Worm (Caenorhabditis elegans): ENCODE data around the gene imph-1.

DNA sequence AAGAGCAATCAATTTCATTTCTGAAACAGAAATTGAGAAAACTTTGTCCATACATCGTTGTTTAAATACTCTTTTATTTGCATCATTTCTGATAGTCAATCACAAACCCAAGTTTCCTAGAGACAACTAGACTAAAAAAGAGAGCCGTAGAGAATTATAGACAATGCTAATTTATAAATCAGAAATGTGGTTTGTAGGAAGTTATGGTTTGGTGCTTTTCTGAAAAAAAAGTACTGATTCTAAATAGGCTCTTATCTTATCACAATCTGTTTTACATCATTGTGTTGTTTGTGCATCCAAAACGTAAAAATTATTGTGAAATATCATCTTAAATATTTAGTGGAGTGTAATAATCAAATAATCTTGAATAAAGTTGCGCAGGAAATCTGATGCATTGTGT, 12.8 kb upstream of the imph-1 start, which contains the start of gene ugt-62:
- TF ChIP-seq pha-4 (tag; optimal IDR thresholded peaks at IDR 0.05): no peak
- no peak for TF ChIP-seq pqm-1 (tag; optimal IDR thresholded peaks at IDR 0.05)
- no peak for TF ChIP-seq ama-1 (optimal IDR thresholded peaks at IDR 0.05)
- TF ChIP-seq sox-4 (tag; optimal IDR thresholded peaks at IDR 0.05): no peak
- TF ChIP-seq unc-3 (GFP tag; conservative IDR thresholded peaks at IDR 0.05): no peak
- TF ChIP-seq unc-3 (tag; optimal IDR thresholded peaks at IDR 0.05): no peak
- TF ChIP-seq lin-11 (tag; optimal IDR thresholded peaks at IDR 0.05): no peak
- TF ChIP-seq fkh-10 (GFP tag; optimal IDR thresholded peaks at IDR 0.05): no peak
- no peak for TF ChIP-seq C38D4.7 (GFP tag; optimal IDR thresholded peaks at IDR 0.05)
- no peak for TF ChIP-seq K09A11.1 (tag; optimal IDR thresholded peaks at IDR 0.05; ENCODE audit: insufficient read depth)
- TF ChIP-seq ceh-30 (tag; optimal IDR thresholded peaks at IDR 0.05): no peak
- no peak for TF ChIP-seq ceh-14 (tag; optimal IDR thresholded peaks at IDR 0.05)
